In genomic region chrII:7616141-7616540, ce11 we compare ENCODE assay signal across 4 worm cellular contexts.
TF ChIP-seq lines count a peak whose summit lies in the region.

cdc-42 (plus strand) TSS chrII:7616452.

TF ChIP-seq in whole organism, L1 larva, 84 proteins besides CTCF, POLR2A, EP300 and RAD21:
- peak; percentile 37 for TF ChIP-seq nhr-85 (tag; lab: Kevin White, UChicago)
- TF ChIP-seq pag-3 (tag; optimal IDR thresholded peaks at IDR 0.05; lab: Kevin White, UChicago; ENCODE audit: borderline replicate concordance, insufficient read depth), result no peak
- no peak for TF ChIP-seq efl-1 (optimal IDR thresholded peaks at IDR 0.05; lab: Kevin White, UChicago)
- peak in 1 of 2 experiments; percentile 78 for TF ChIP-seq efl-1 (GFP tag; optimal IDR thresholded peaks at IDR 0.05 in 1 of 2; lab: Kevin White, UChicago)
- no peak for TF ChIP-seq unc-30 (tag; optimal IDR thresholded peaks at IDR 0.05; lab: Kevin White, UChicago)
- TF ChIP-seq skn-1 (tag; optimal IDR thresholded peaks at IDR 0.05; lab: Kevin White, UChicago), result peak; percentile 16
- no peak for TF ChIP-seq hpl-2 (GFP tag; optimal IDR thresholded peaks at IDR 0.05; lab: Kevin White, UChicago)
- no peak for TF ChIP-seq zip-4 (GFP tag; optimal IDR thresholded peaks at IDR 0.05; lab: Kevin White, UChicago)
- TF ChIP-seq nhr-71 (tag; optimal IDR thresholded peaks at IDR 0.05; lab: Kevin White, UChicago), result no peak
- no peak for TF ChIP-seq nhr-76 (tag; optimal IDR thresholded peaks at IDR 0.05; lab: Kevin White, UChicago)
- TF ChIP-seq lin-13 (GFP tag; optimal IDR thresholded peaks at IDR 0.05; lab: Kevin White, UChicago), result no peak
- no peak for TF ChIP-seq C34B4.2 (tag; optimal IDR thresholded peaks at IDR 0.05; lab: Kevin White, UChicago)
- TF ChIP-seq egl-27 (tag; optimal IDR thresholded peaks at IDR 0.05; lab: Kevin White, UChicago), result no peak
- TF ChIP-seq F16B12.6 (tag; optimal IDR thresholded peaks at IDR 0.05; lab: Kevin White, UChicago), result no peak

TF ChIP-seq in whole organism, L3 larva, 47 proteins besides CTCF, POLR2A, EP300 and RAD21:
- peak; percentile 16 for TF ChIP-seq ama-1 (optimal IDR thresholded peaks at IDR 0.05; lab: Kevin White, UChicago)
- TF ChIP-seq unc-39 (tag; optimal IDR thresholded peaks at IDR 0.05; lab: Kevin White, UChicago), result no peak
TF ChIP-seq in whole organism, L3 larva: peak in this region for 1.

TF ChIP-seq in whole organism, mixed stage, embryonic, 35 proteins besides CTCF, POLR2A, EP300 and RAD21:
- TF ChIP-seq ces-1 (GFP tag; optimal IDR thresholded peaks at IDR 0.05; lab: Kevin White, UChicago) (peak; percentile 11), flh-1 (GFP tag; optimal IDR thresholded peaks at IDR 0.05; lab: Kevin White, UChicago) (no peak)

TF ChIP-seq in whole organism, young adult, 124 proteins besides CTCF, POLR2A, EP300 and RAD21:
- TF ChIP-seq cebp-1 (GFP tag; IDR thresholded peaks at IDR 0.05; lab: Robert Waterston, UW), result peak; percentile 72
- peak; percentile 94 for TF ChIP-seq cebp-1 (tag; optimal IDR thresholded peaks at IDR 0.05; lab: Kevin White, UChicago)
- TF ChIP-seq C06A6.2 (GFP tag; conservative IDR thresholded peaks at IDR 0.05; lab: Robert Waterston, UW), result no peak
TF ChIP-seq in whole organism, young adult: peak in this region for 1.
